Fruit fly (Drosophila melanogaster): Measurements from ENCODE around the gene CG17600.
A peak's percentile ranks its signal among the peaks of the same experiment; 100 is the strongest.

The CG17600 gene

DNA sequence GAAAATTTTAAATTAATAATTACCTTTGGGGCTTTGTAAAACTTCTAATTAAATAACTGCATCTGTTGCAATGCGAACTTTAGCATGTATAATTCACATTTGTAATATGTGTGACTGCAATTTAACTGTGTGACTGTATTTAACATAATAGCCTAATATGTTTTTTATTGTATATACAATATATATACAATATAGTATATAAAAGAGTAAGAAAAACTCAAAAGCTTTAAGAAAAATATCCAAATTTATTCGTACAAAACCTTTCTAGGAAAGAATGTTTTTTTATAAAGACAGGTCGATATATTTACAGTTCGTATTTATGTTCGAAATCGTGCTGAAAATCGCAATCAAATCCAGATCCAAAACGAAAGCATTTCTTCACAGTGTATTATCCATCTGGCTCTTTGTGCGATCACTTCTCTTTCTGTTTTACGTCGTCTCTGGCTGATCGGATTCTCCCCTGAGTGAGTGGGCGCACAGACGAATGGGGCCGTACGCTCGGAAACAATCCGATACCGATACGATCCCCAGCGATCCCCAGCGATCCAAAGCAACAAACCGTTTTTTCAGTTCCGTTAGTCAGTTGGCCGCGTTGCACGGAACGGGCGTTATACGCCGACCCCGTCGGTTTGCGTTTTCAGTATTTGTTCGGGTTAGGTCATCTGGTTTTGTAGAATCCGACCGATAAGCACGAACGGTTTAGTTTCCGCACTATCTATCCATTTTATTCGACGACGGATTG, 23.8 kb upstream of the CG17600 start (continued):
- TF ChIP-seq CG1832 (GFP tag; optimal IDR thresholded peaks at IDR 0.05) (no peak), da (GFP tag; optimal IDR thresholded peaks at IDR 0.05) (no peak), CG2712 (tag; optimal IDR thresholded peaks at IDR 0.05) (peak; percentile 57), Hmr (GFP tag; optimal IDR thresholded peaks at IDR 0.05) (peak; percentile 63), Atf-2 (GFP tag; optimal IDR thresholded peaks at IDR 0.05) (no peak), CG30403 (GFP tag; optimal IDR thresholded peaks at IDR 0.05) (peak; percentile 76), salm (tag; optimal IDR thresholded peaks at IDR 0.05) (no peak), CG12659 (GFP tag; optimal IDR thresholded peaks at IDR 0.05) (peak; percentile 79), gce (GFP tag; IDR thresholded peaks at IDR 0.05) (no peak), Nf-YA (GFP tag; IDR thresholded peaks at IDR 0.05) (no peak), Nf-YB (GFP tag; optimal IDR thresholded peaks at IDR 0.05) (peak; percentile 38), hbn (GFP tag; IDR thresholded peaks at IDR 0.05; ENCODE audit: partially characterized antibody) (no peak), gfzf (GFP tag; optimal IDR thresholded peaks at IDR 0.05) (no peak), dysf (GFP tag; IDR thresholded peaks at IDR 0.05) (peak; percentile 65), Meics (GFP tag; optimal IDR thresholded peaks at IDR 0.05) (peak; percentile 80), Lpt (GFP tag; optimal IDR thresholded peaks at IDR 0.05) (no peak), emc (GFP tag; optimal IDR thresholded peaks at IDR 0.05) (no peak), ci (GFP tag; IDR thresholded peaks at IDR 0.05) (peak; percentile 49; the same call in 2 of the 3 replicates), MTF-1 (GFP tag; optimal IDR thresholded peaks at IDR 0.05; ENCODE audit: borderline replicate concordance) (no peak), usp (GFP tag; optimal IDR thresholded peaks at IDR 0.05) (no peak), CG8944 (GFP tag; optimal IDR thresholded peaks at IDR 0.05) (no peak), tio (GFP tag; optimal IDR thresholded peaks at IDR 0.05) (peak; percentile 82), Max (GFP tag; optimal IDR thresholded peaks at IDR 0.05) (peak; percentile 13), CG11560 (tag; IDR thresholded peaks at IDR 0.05) (no peak), dimm (GFP tag; IDR thresholded peaks at IDR 0.05) (no peak), HLHmδ (GFP tag; optimal IDR thresholded peaks at IDR 0.05) (no peak), CG13775 (GFP tag; optimal IDR thresholded peaks at IDR 0.05) (peak; percentile 79), CG11723 (GFP tag; optimal IDR thresholded peaks at IDR 0.05) (peak; percentile 26), CG9215 (GFP tag; IDR thresholded peaks at IDR 0.05) (peak; percentile 51), bcd (GFP tag; optimal IDR thresholded peaks at IDR 0.05) (peak; percentile 68), CG13296 (GFP tag; optimal IDR thresholded peaks at IDR 0.05) (peak; percentile 12), CG15514 (GFP tag; optimal IDR thresholded peaks at IDR 0.05) (peak; percentile 2), Ets65A (GFP tag) (peak; percentile 75), Mrtf (GFP tag; IDR thresholded peaks at IDR 0.05) (0 out of 3 replicates have a peak, but pooled peaks have one; percentile 29), CG4730 (GFP tag; IDR thresholded peaks at IDR 0.05) (0 out of 2 replicates have a peak, but pooled peaks have one; percentile 29), CG2116 (GFP tag; optimal IDR thresholded peaks at IDR 0.05) (peak; percentile 30), knrl (GFP tag; IDR thresholded peaks at IDR 0.05; ENCODE audit: partially characterized antibody) (no peak), Six4 (GFP tag; optimal IDR thresholded peaks at IDR 0.05) (peak; percentile 46), jing (GFP tag; optimal IDR thresholded peaks at IDR 0.05) (peak; percentile 22), Dbx (GFP tag; IDR thresholded peaks at IDR 0.05) (peak; percentile 31; the same call in 1 of the 3 replicates), zf30C (GFP tag; optimal IDR thresholded peaks at IDR 0.05) (peak; percentile 53), abd-A (tag; optimal IDR thresholded peaks at IDR 0.05) (no peak), CG11696 (GFP tag; IDR thresholded peaks at IDR 0.05) (no peak), CG6689 (GFP tag; IDR thresholded peaks at IDR 0.05) (peak; percentile 33; the same call in 1 of the 2 replicates), CG14710 (tag; optimal IDR thresholded peaks at IDR 0.05) (peak; percentile 61), CG3163 (GFP tag; optimal IDR thresholded peaks at IDR 0.05) (peak; percentile 38), tna (GFP tag; IDR thresholded peaks at IDR 0.05; ENCODE audit: partially characterized antibody) (no peak), CG14965 (GFP tag; optimal IDR thresholded peaks at IDR 0.05; ENCODE audit: borderline replicate concordance) (no peak), BtbVII (GFP tag; optimal IDR thresholded peaks at IDR 0.05) (peak; percentile 62)

Data from whole organism, embryonic.